Fruit fly (Drosophila melanogaster) whole organism, embryonic: ENCODE results near the gene nmdyn-D6.

Experiments used
- CG11504 ChIP-seq: fragments of 200-800 bp; sonication (Bioruptor generic); optimal IDR thresholded peaks from 3 replicates; lab custom pipeline; 2019; ENCODE audit warnings: missing biosample characterization, mild to moderate bottlenecking, missing genetic modification characterization, moderate library complexity
- CG12299 ChIP-seq: fragments of 200-800 bp; sonication (Bioruptor generic); optimal IDR thresholded peaks from 2 replicates; lab custom pipeline; 2018; ENCODE audit warnings: missing biosample characterization, mild to moderate bottlenecking, missing genetic modification characterization
- CG13287 ChIP-seq: fragments of 200-800 bp; sonication (Bioruptor generic); IDR thresholded peaks from 2 replicates; pipeline ENCODE4 v1.3.6; 2022; ENCODE audit warnings: missing biosample characterization, missing genetic modification characterization; ENCODE audit not compliant: partially characterized antibody
- CG13894 ChIP-seq: fragments of 200-800 bp; sonication (Bioruptor generic); optimal IDR thresholded peaks from 3 replicates; lab custom pipeline; 2018; ENCODE audit warnings: missing biosample characterization, mild to moderate bottlenecking, missing genetic modification characterization, moderate library complexity
- CG15269 ChIP-seq: fragments of 200-800 bp; sonication (Bioruptor generic); optimal IDR thresholded peaks from 2 replicates; lab custom pipeline; 2018; ENCODE audit warnings: missing biosample characterization, mild to moderate bottlenecking, missing genetic modification characterization, moderate library complexity
- CG17612 ChIP-seq: fragments of 200-800 bp; sonication (Bioruptor generic); IDR thresholded peaks from 2 replicates; pipeline ENCODE4 v1.3.6; 2022; ENCODE audit warnings: missing biosample characterization, missing genetic modification characterization
- CG1792 ChIP-seq: fragments of 200-800 bp; sonication (Bioruptor generic); optimal IDR thresholded peaks from 2 replicates; lab custom pipeline; 2016; ENCODE audit warnings: missing biosample characterization, missing genetic modification characterization
- CG18599 ChIP-seq: fragments of 200-800 bp; sonication (Bioruptor generic); optimal IDR thresholded peaks from 3 replicates; lab custom pipeline; 2017; ENCODE audit warnings: missing biosample characterization, missing genetic modification characterization, mild to moderate bottlenecking, moderate library complexity, missing genetic modification reagents
- CG2120 ChIP-seq: fragments of 200-800 bp; sonication (Bioruptor generic); optimal IDR thresholded peaks from 3 replicates; lab custom pipeline; 2016; ENCODE audit warnings: missing biosample characterization, missing genetic modification characterization
- CG2678 ChIP-seq: fragments of 200-800 bp; sonication (Bioruptor generic); optimal IDR thresholded peaks from 3 replicates; lab custom pipeline; 2019; ENCODE audit warnings: missing biosample characterization, mild to moderate bottlenecking, missing genetic modification characterization, moderate library complexity
- CG33213 ChIP-seq: fragments of 200-800 bp; sonication (Bioruptor generic); optimal IDR thresholded peaks from 3 replicates; lab custom pipeline; 2016; ENCODE audit warnings: missing biosample characterization, missing genetic modification characterization
- CG4328 ChIP-seq: fragments of 200-800 bp; sonication (Bioruptor generic); optimal IDR thresholded peaks from 3 replicates; lab custom pipeline; 2017; ENCODE audit warnings: missing biosample characterization, missing genetic modification reagents, missing genetic modification characterization
- CG7556 ChIP-seq: fragments of 200-800 bp; sonication (Bioruptor generic); optimal IDR thresholded peaks from 2 replicates; lab custom pipeline; 2017; ENCODE audit warnings: missing biosample characterization, mild to moderate bottlenecking, missing genetic modification characterization
- CG7839 ChIP-seq: fragments of 200-800 bp; sonication (Bioruptor generic); optimal IDR thresholded peaks from 3 replicates; lab custom pipeline; 2018; ENCODE audit warnings: missing biosample characterization, mild to moderate bottlenecking, missing genetic modification characterization, moderate library complexity
- CG8944 ChIP-seq: fragments of 200-800 bp; sonication (Bioruptor generic); optimal IDR thresholded peaks from 3 replicates; lab custom pipeline; 2016; ENCODE audit warnings: missing biosample characterization, missing genetic modification characterization
- CrebB ChIP-seq: fragments of 200-800 bp; sonication (Bioruptor generic); optimal IDR thresholded peaks from 3 replicates; lab custom pipeline; 2018; ENCODE audit warnings: missing biosample characterization, mild to moderate bottlenecking, missing genetic modification characterization
- D19A ChIP-seq: fragments of 200-800 bp; optimal IDR thresholded peaks from 3 replicates; lab custom pipeline; 2019; ENCODE audit warnings: missing biosample characterization, mild to moderate bottlenecking, missing genetic modification characterization, moderate library complexity
- Eip74EF ChIP-seq, 2 experiments: fragments of 200-800 bp in 1 of 2; fragments of >200 bp in 1 of 2; sonication (Bioruptor generic) in 1 of 2; optimal IDR thresholded peaks; 2 replicates each; lab custom pipeline; 2017 to 2019; ENCODE audit warnings: missing biosample characterization in 2 of 2, missing genetic modification characterization in 2 of 2, mild to moderate bottlenecking in 1 of 2, moderate library complexity in 1 of 2
- Fer1 ChIP-seq: fragments of 200-800 bp; sonication (Bioruptor generic); optimal IDR thresholded peaks from 2 replicates; lab custom pipeline; 2017; ENCODE audit warnings: missing biosample characterization, mild to moderate bottlenecking, missing genetic modification characterization
- Hand ChIP-seq: fragments of 200-800 bp; sonication (Bioruptor generic); optimal IDR thresholded peaks from 2 replicates; lab custom pipeline; 2017; ENCODE audit warnings: mild to moderate bottlenecking, missing biosample characterization, missing genetic modification reagents, missing genetic modification characterization
- Hmr ChIP-seq: fragments of 200-800 bp; sonication (Bioruptor generic); optimal IDR thresholded peaks from 3 replicates; lab custom pipeline; 2017; ENCODE audit warnings: mild to moderate bottlenecking, missing biosample characterization, missing genetic modification reagents, missing genetic modification characterization
- Hr51 ChIP-seq, 2 experiments: fragments of 200-800 bp; sonication (Bioruptor generic); optimal IDR thresholded peaks; 2 replicates in 1 of 2; 3 replicates in 1 of 2; lab custom pipeline; 2016 to 2018; ENCODE audit warnings: missing biosample characterization in 2 of 2, missing genetic modification characterization in 2 of 2, mild to moderate bottlenecking in 1 of 2, moderate library complexity in 1 of 2
- Lpt ChIP-seq: fragments of >200 bp; optimal IDR thresholded peaks from 2 replicates; lab custom pipeline; 2018; ENCODE audit warnings: missing biosample characterization, missing genetic modification characterization
- Med ChIP-seq: fragments of 200-800 bp; sonication (Bioruptor generic); peaks from one replicate; lab custom pipeline; 2016; ENCODE audit warnings: missing biosample characterization, missing genetic modification characterization, mild to moderate bottlenecking, inconsistent platforms, moderate library complexity
- Meics ChIP-seq: fragments of 200-800 bp; sonication (Bioruptor generic); optimal IDR thresholded peaks from 2 replicates; lab custom pipeline; 2017; ENCODE audit warnings: missing biosample characterization, mild to moderate bottlenecking, missing genetic modification characterization
- Myb ChIP-seq: fragments of 200-800 bp; sonication (Bioruptor generic); optimal IDR thresholded peaks from 2 replicates; lab custom pipeline; 2016; ENCODE audit warnings: missing biosample characterization, missing genetic modification characterization
- Optix ChIP-seq: fragments of 200-800 bp; sonication (Bioruptor generic); IDR thresholded peaks from 3 replicates; pipeline ENCODE4 v1.3.6; 2022; ENCODE audit warnings: missing biosample characterization, missing genetic modification characterization
- Poxn ChIP-seq: fragments of 200-800 bp; sonication (Bioruptor generic); IDR thresholded peaks from 2 replicates; pipeline ENCODE4 v1.3.6; 2022; ENCODE audit warnings: missing biosample characterization, missing genetic modification characterization
- Rfx ChIP-seq: fragments of 200-800 bp; sonication (Bioruptor generic); IDR thresholded peaks from 2 replicates; pipeline ENCODE4 v1.3.6; 2022; ENCODE audit warnings: missing biosample characterization, missing genetic modification characterization
- Spps ChIP-seq: fragments of 200-800 bp; sonication (Bioruptor generic); optimal IDR thresholded peaks from 2 replicates; lab custom pipeline; 2018; ENCODE audit warnings: missing biosample characterization, mild to moderate bottlenecking, missing genetic modification characterization
- Sry-δ ChIP-seq: fragments of 200-800 bp; sonication (Bioruptor generic); optimal IDR thresholded peaks from 2 replicates; lab custom pipeline; 2016; ENCODE audit warnings: missing biosample characterization, missing genetic modification characterization
- abd-A ChIP-seq: fragments of 200-800 bp; sonication (Bioruptor generic); optimal IDR thresholded peaks from 3 replicates; lab custom pipeline; 2019; ENCODE audit warnings: missing biosample characterization, mild to moderate bottlenecking, missing genetic modification characterization, moderate library complexity
- ap ChIP-seq: fragments of 200-800 bp; sonication (Bioruptor generic); IDR thresholded peaks from 2 replicates; pipeline ENCODE4 v1.3.6; 2022; ENCODE audit warnings: missing biosample characterization, missing genetic modification characterization
- ara ChIP-seq: fragments of 200-800 bp; sonication (Bioruptor generic); IDR thresholded peaks from 2 replicates; pipeline ENCODE4 v1.3.6; 2022; ENCODE audit warnings: missing biosample characterization, missing genetic modification characterization
- bbx ChIP-seq: fragments of 200-800 bp; sonication (Bioruptor generic); IDR thresholded peaks from 2 replicates; pipeline ENCODE4 v1.3.6; 2022; ENCODE audit warnings: missing biosample characterization, missing genetic modification characterization; ENCODE audit not compliant: partially characterized antibody
- cg ChIP-seq: fragments of 200-800 bp; sonication (Bioruptor generic); optimal IDR thresholded peaks from 3 replicates; lab custom pipeline; 2019; ENCODE audit warnings: missing biosample characterization, mild to moderate bottlenecking, missing genetic modification characterization, moderate library complexity
- dmrt99B ChIP-seq: fragments of 200-800 bp; sonication (Bioruptor generic); optimal IDR thresholded peaks from 2 replicates; lab custom pipeline; 2018; ENCODE audit warnings: missing biosample characterization, mild to moderate bottlenecking, missing genetic modification characterization, moderate library complexity
- dysf ChIP-seq: fragments of 200-800 bp; sonication (Bioruptor generic); IDR thresholded peaks from 3 replicates; pipeline ENCODE4 v1.3.6; 2022; ENCODE audit warnings: missing biosample characterization, missing genetic modification characterization
- emc ChIP-seq: fragments of 200-800 bp; sonication (Bioruptor generic); optimal IDR thresholded peaks from 2 replicates; lab custom pipeline; 2016; ENCODE audit warnings: missing biosample characterization, missing genetic modification characterization
- fd96Cb ChIP-seq: fragments of 200-800 bp; sonication (Bioruptor generic); optimal IDR thresholded peaks from 2 replicates; lab custom pipeline; 2018; ENCODE audit warnings: missing biosample characterization, mild to moderate bottlenecking, missing genetic modification characterization, moderate library complexity
- gem ChIP-seq: fragments of 200-800 bp; sonication (Bioruptor generic); optimal IDR thresholded peaks from 2 replicates; lab custom pipeline; 2019; ENCODE audit warnings: missing biosample characterization, mild to moderate bottlenecking, missing genetic modification characterization, moderate library complexity
- grau ChIP-seq: fragments of 200-800 bp; optimal IDR thresholded peaks from 3 replicates; lab custom pipeline; 2019; ENCODE audit warnings: missing biosample characterization, mild to moderate bottlenecking, missing genetic modification characterization, moderate library complexity
- hb ChIP-seq: fragments of 200-800 bp; sonication (Bioruptor generic); IDR thresholded peaks from 3 replicates; pipeline ENCODE4 v1.3.6; 2022; ENCODE audit warnings: missing biosample characterization, missing genetic modification characterization; ENCODE audit not compliant: partially characterized antibody
- lilli ChIP-seq: fragments of 200-800 bp; sonication (Bioruptor generic); optimal IDR thresholded peaks from 3 replicates; lab custom pipeline; 2016; ENCODE audit warnings: missing biosample characterization, missing genetic modification characterization
- lov ChIP-seq, 2 experiments: fragments of 200-800 bp in 1 of 2; fragments of >200 bp in 1 of 2; sonication (Bioruptor generic) in 1 of 2; IDR thresholded peaks in 1 of 2; optimal IDR thresholded peaks in 1 of 2; 2 replicates in 1 of 2; 3 replicates in 1 of 2; pipeline versions ENCODE4 v1.3.6 to Lab custom; 2017 to 2022; ENCODE audit warnings: missing biosample characterization in 1 of 2, missing genetic modification characterization in 1 of 2
- pho ChIP-seq: fragments of 200-800 bp; sonication (Bioruptor generic); optimal IDR thresholded peaks from 2 replicates; lab custom pipeline; 2016; ENCODE audit warnings: missing biosample characterization, missing genetic modification characterization
- sens ChIP-seq: fragments of 200-800 bp; sonication (Bioruptor generic); peaks from one replicate; lab custom pipeline; 2016; ENCODE audit warnings: missing biosample characterization, missing genetic modification characterization
- slbo ChIP-seq: fragments of 200-800 bp; sonication (Bioruptor generic); IDR thresholded peaks from 2 replicates; pipeline ENCODE4 v1.3.6; 2022; ENCODE audit warnings: missing biosample characterization, missing genetic modification characterization
- sug ChIP-seq: fragments of 200-800 bp; optimal IDR thresholded peaks from 2 replicates; lab custom pipeline; 2019; ENCODE audit warnings: missing biosample characterization, mild to moderate bottlenecking, missing genetic modification characterization, moderate library complexity
- tap ChIP-seq: fragments of 200-800 bp; optimal IDR thresholded peaks from 3 replicates; lab custom pipeline; 2019; ENCODE audit warnings: missing biosample characterization, mild to moderate bottlenecking, missing genetic modification characterization, moderate library complexity
- zfh1 ChIP-seq: fragments of 200-800 bp; sonication (Bioruptor generic); IDR thresholded peaks from 3 replicates; pipeline ENCODE4 v1.3.6; 2022; ENCODE audit warnings: missing biosample characterization, missing genetic modification characterization

The nmdyn-D6 gene

DNA sequence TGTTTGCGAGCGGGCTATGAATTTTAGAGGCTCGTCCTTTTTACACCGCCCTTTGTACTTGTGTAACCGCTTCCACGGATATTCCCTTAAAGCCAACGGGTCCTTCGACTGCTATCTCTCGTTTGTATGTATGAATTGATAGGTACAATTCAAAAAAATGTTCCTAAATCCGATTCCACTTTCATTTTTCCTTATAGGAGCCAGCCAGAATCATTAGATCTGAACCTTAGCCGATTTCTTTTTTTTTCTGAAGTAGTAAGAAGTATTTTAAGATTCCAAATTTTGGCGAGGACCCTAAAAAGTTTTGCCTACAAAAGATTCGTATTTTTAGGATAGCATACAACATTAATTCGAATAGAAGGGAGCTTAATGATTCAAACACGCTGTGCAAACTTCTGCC lies 15.2 kb downstream of the nmdyn-D6 start:
- TF ChIP-seq D19A (tag; lab: Kevin White, UChicago): peak; percentile 3
- peak; percentile 25 for TF ChIP-seq CG15269
- peak; percentile 33 for TF ChIP-seq dmrt99B (tag; lab: Kevin White, UChicago)
- TF ChIP-seq CG7839 (tag; lab: Kevin White, UChicago): peak; percentile 24
- peak; percentile 41 for TF ChIP-seq CG18599 (GFP tag; lab: Kevin White, UChicago)
- TF ChIP-seq CrebB (tag; lab: Kevin White, UChicago): no peak
- 0 out of 3 replicates have a peak, but pooled peaks have one; percentile 14 for TF ChIP-seq dysf (GFP tag; lab: Robert Waterston, UW)
- peak; percentile 46 for TF ChIP-seq CG2678 (tag; lab: Kevin White, UChicago)
- TF ChIP-seq Med (GFP tag; lab: Kevin White, UChicago): peak; percentile 13
- TF ChIP-seq pho (GFP tag; lab: Kevin White, UChicago): peak; percentile 11
- peak in 1 of 2 experiments; percentile 28 for TF ChIP-seq Hr51 (GFP tag; optimal IDR thresholded peaks at IDR 0.05; lab: Kevin White, UChicago)
- TF ChIP-seq Sry-δ: no peak
- TF ChIP-seq Meics (GFP tag; lab: Kevin White, UChicago): peak; percentile 18
- peak; percentile 17 for TF ChIP-seq CG11504 (tag; lab: Kevin White, UChicago)
- TF ChIP-seq tap (tag; lab: Kevin White, UChicago): no peak
- peak; percentile 60 for TF ChIP-seq sens (GFP tag; lab: Kevin White, UChicago)
- TF ChIP-seq CG13287 (GFP tag; lab: Robert Waterston, UW): no peak
- no peak for TF ChIP-seq cg (GFP tag; lab: Kevin White, UChicago)
- TF ChIP-seq lilli: peak; percentile 21
- peak; percentile 43 for TF ChIP-seq CG7556 (GFP tag; lab: Kevin White, UChicago)
- TF ChIP-seq hb: no peak
- TF ChIP-seq CG2120 (GFP tag; lab: Kevin White, UChicago): peak; percentile 53
- TF ChIP-seq Eip74EF (GFP tag; optimal IDR thresholded peaks at IDR 0.05; lab: Kevin White, UChicago): no peak
- peak; percentile 9 for TF ChIP-seq grau (tag; lab: Kevin White, UChicago)
- TF ChIP-seq Optix (GFP tag; lab: Robert Waterston, UW): no peak
- TF ChIP-seq Myb: peak; percentile 1
- no peak for TF ChIP-seq Poxn (GFP tag; lab: Robert Waterston, UW)
- TF ChIP-seq CG4328 (GFP tag; lab: Kevin White, UChicago): no peak
- no peak for TF ChIP-seq ap (GFP tag; lab: Robert Waterston, UW)
- peak; percentile 42; the same call in 1 of the 2 replicates for TF ChIP-seq slbo (GFP tag; lab: Robert Waterston, UW)
- TF ChIP-seq Fer1: peak; percentile 15
- TF ChIP-seq CG13894 (tag; lab: Kevin White, UChicago): peak; percentile 13
- TF ChIP-seq Rfx: 0 out of 2 replicates have a peak, but pooled peaks have one; percentile 4
- TF ChIP-seq Lpt: no peak
- TF ChIP-seq bbx (GFP tag; lab: Robert Waterston, UW): no peak
- no peak for TF ChIP-seq CG17612
- peak; percentile 36 for TF ChIP-seq gem (tag; lab: Kevin White, UChicago)
- TF ChIP-seq Hmr (GFP tag; lab: Kevin White, UChicago): peak; percentile 44
- TF ChIP-seq Hand (GFP tag; lab: Kevin White, UChicago): peak; percentile 14

DNA sequence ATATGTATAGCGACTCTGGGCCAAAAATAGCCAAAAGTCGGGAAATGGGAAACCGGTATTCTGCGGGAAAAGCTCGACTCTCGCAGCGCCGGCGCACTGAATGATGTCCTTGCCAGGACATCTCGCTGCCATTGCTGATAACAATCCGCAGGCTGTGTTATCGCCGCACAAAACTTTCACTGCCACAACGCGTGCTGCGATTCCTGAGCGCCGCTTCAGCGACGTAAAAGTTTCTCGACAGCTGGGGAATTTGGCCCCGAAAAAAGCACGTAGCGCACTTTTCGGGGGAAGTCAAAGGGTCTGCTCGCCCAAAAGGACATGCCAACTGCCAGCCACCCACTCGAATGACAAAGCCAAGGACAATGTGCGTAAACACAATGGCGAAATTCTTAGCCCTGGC lies 16.0 kb downstream of the nmdyn-D6 start:
- TF ChIP-seq lov (optimal IDR thresholded peaks at IDR 0.05; lab: Kevin White, UChicago): no peak
- TF ChIP-seq lov (GFP tag; IDR thresholded peaks at IDR 0.05; lab: Robert Waterston, UW): no peak
- no peak for TF ChIP-seq Spps (tag; lab: Kevin White, UChicago)
- no peak for TF ChIP-seq CG2678 (tag; lab: Kevin White, UChicago)
- no peak for TF ChIP-seq CG8944 (GFP tag; lab: Kevin White, UChicago)
- TF ChIP-seq CG1792 (GFP tag; lab: Kevin White, UChicago): no peak
- no peak for TF ChIP-seq Myb
- TF ChIP-seq emc (GFP tag; lab: Kevin White, UChicago): no peak
- TF ChIP-seq CG13287 (GFP tag; lab: Robert Waterston, UW): no peak
- TF ChIP-seq ara (GFP tag; lab: Robert Waterston, UW): no peak
- TF ChIP-seq CG33213 (GFP tag; lab: Kevin White, UChicago): no peak
- no peak for TF ChIP-seq sug
- TF ChIP-seq fd96Cb (tag; lab: Kevin White, UChicago): no peak
- TF ChIP-seq zfh1 (GFP tag; lab: Robert Waterston, UW): no peak
- no peak for TF ChIP-seq CG12299 (tag; lab: Kevin White, UChicago)
- TF ChIP-seq abd-A (tag; lab: Kevin White, UChicago): peak; percentile 50
